Worm (Caenorhabditis elegans) whole organism, early embryonic: ENCODE results near the gene col-162.

Experiments used
- aly-1 ChIP-seq: sonication (generic microtip); optimal IDR thresholded peaks from 2 replicates; lab custom pipeline; 2016; ENCODE audit warnings: missing genetic modification characterization, missing compliant biosample characterization
- ama-1 ChIP-seq: fragments of 150-350 bp; optimal IDR thresholded peaks from 2 replicates; lab custom pipeline; 2014
- ceh-13 ChIP-seq: fragments of 200-800 bp; sonication (Bioruptor generic); optimal IDR thresholded peaks from 2 replicates; lab custom pipeline; 2018; ENCODE audit warnings: mild to moderate bottlenecking, missing genetic modification characterization, missing compliant biosample characterization
- ets-7 ChIP-seq: sonication (generic microtip); optimal IDR thresholded peaks from 2 replicates; lab custom pipeline; 2016; ENCODE audit warnings: missing genotype, missing genetic modification characterization, missing compliant biosample characterization
- flt-1 ChIP-seq: fragments of 200-800 bp; sonication (Bioruptor generic); IDR thresholded peaks from 2 replicates; pipeline ENCODE4 v1.3.6; 2022; ENCODE audit warnings: missing genetic modification characterization, missing compliant biosample characterization
- hmg-4 ChIP-seq: fragments of 200-800 bp; sonication (Bioruptor generic); optimal IDR thresholded peaks from 2 replicates; lab custom pipeline; 2018; ENCODE audit warnings: mild to moderate bottlenecking, missing genetic modification characterization, missing compliant biosample characterization
- sea-1 ChIP-seq: fragments of 200-800 bp; sonication (Bioruptor generic); conservative IDR thresholded peaks from 2 replicates; pipeline ENCODE4 v1.3.6; 2022; ENCODE audit warnings: missing genetic modification characterization, missing compliant biosample characterization

DNA sequence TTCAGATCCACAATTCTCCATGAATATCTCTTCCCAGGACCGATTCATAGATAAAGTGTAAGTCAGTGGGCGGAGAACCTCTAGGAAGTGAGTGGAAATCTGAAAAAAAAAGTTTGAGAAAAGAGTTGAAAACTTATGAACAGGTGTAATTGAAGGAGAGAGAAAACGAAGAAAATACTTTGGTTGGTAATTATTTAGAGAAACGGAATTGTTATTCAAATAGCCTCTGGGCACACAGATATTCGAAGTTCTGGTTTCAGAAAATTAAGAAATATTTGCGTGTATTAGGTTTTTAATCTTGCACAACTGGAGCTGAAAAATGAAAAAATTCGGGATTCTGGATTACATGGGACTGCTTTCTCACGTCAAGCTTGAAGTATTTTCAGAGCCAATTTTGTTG, 38.0 kb downstream of the col-162 start, which contains the start of gene T10G3.2:
- TF ChIP-seq ama-1 (no peak), aly-1 (tag; lab: Kevin White, UChicago) (no peak), flt-1 (no peak), sea-1 (GFP tag; lab: Robert Waterston, UW) (no peak), ets-7 (no peak), ceh-13 (GFP tag; lab: Kevin White, UChicago) (no peak), hmg-4 (GFP tag; lab: Kevin White, UChicago) (no peak)
